Fruit fly (Drosophila melanogaster) whole organism, pupa: ENCODE data around the gene 14-3-3epsilon.

ENCODE experiments used
- CG10348 ChIP-seq: fragments of 200-800 bp; sonication (Bioruptor generic); IDR thresholded peaks from 2 replicates; pipeline ENCODE4 v1.3.6; 2022; ENCODE audit warnings: missing biosample characterization, missing genetic modification characterization
- CG12605 ChIP-seq: fragments of 200-800 bp; sonication (Bioruptor generic); IDR thresholded peaks from 2 replicates; pipeline ENCODE4 v1.3.6; 2022; ENCODE audit warnings: missing biosample characterization, missing genetic modification characterization
- CG13204 ChIP-seq: fragments of 200-800 bp; sonication (Bioruptor generic); optimal IDR thresholded peaks from 2 replicates; lab custom pipeline; 2018; ENCODE audit warnings: missing biosample characterization, mild to moderate bottlenecking, missing genetic modification characterization, moderate library complexity
- CG14655 ChIP-seq: fragments of 200-800 bp; sonication (Bioruptor generic); optimal IDR thresholded peaks from 3 replicates; lab custom pipeline; 2017; ENCODE audit warnings: mild to moderate bottlenecking, missing biosample characterization, missing genetic modification reagents, missing genetic modification characterization
- CG15710 ChIP-seq: fragments of 200-800 bp; sonication (Bioruptor generic); optimal IDR thresholded peaks from 2 replicates; lab custom pipeline; 2018; ENCODE audit warnings: missing biosample characterization, mild to moderate bottlenecking, missing genetic modification characterization, moderate library complexity
- CG17806 ChIP-seq: fragments of 200-800 bp; sonication (Bioruptor generic); optimal IDR thresholded peaks from 2 replicates; lab custom pipeline; 2018; ENCODE audit warnings: missing biosample characterization, mild to moderate bottlenecking, missing genetic modification characterization, moderate library complexity
- CG32121 ChIP-seq: fragments of 200-800 bp; sonication (Bioruptor generic); IDR thresholded peaks from 2 replicates; pipeline ENCODE4 v1.3.6; 2022; ENCODE audit warnings: missing biosample characterization, missing genetic modification characterization
- CG34367 ChIP-seq: fragments of 200-800 bp; sonication (Bioruptor generic); optimal IDR thresholded peaks from 2 replicates; lab custom pipeline; 2018; ENCODE audit warnings: missing biosample characterization, mild to moderate bottlenecking, missing genetic modification characterization
- CG4496 ChIP-seq: fragments of 200-800 bp; sonication (Bioruptor generic); IDR thresholded peaks from 3 replicates; pipeline ENCODE4 v1.3.6; 2022; ENCODE audit warnings: missing biosample characterization, missing genetic modification characterization
- CG8159 ChIP-seq: fragments of 200-800 bp; sonication (Bioruptor generic); optimal IDR thresholded peaks from 3 replicates; lab custom pipeline; 2018; ENCODE audit warnings: missing biosample characterization, mild to moderate bottlenecking, missing genetic modification characterization, moderate library complexity
- CG8301 ChIP-seq: fragments of 200-800 bp; sonication (Bioruptor generic); optimal IDR thresholded peaks from 2 replicates; lab custom pipeline; 2018; ENCODE audit warnings: missing biosample characterization, mild to moderate bottlenecking, missing genetic modification characterization
- CG9948 ChIP-seq: fragments of 200-800 bp; sonication (Bioruptor generic); optimal IDR thresholded peaks from 2 replicates; lab custom pipeline; 2018; ENCODE audit warnings: missing biosample characterization, mild to moderate bottlenecking, missing genetic modification characterization, moderate library complexity
- D1 ChIP-seq: fragments of 200-800 bp; sonication (Bioruptor generic); optimal IDR thresholded peaks from 2 replicates; lab custom pipeline; 2018; ENCODE audit warnings: missing biosample characterization, mild to moderate bottlenecking, missing genetic modification characterization, moderate library complexity
- EcR ChIP-seq: fragments of 200-800 bp; sonication (Bioruptor generic); optimal IDR thresholded peaks from 3 replicates; lab custom pipeline; 2019; ENCODE audit warnings: missing biosample characterization, missing genetic modification characterization, mild to moderate bottlenecking, moderate library complexity, missing genetic modification reagents
- Ets98B ChIP-seq: fragments of 200-800 bp; sonication (Bioruptor generic); IDR thresholded peaks from 2 replicates; pipeline ENCODE4 v1.3.6; 2022; ENCODE audit warnings: missing biosample characterization, missing genetic modification characterization
- Pif1A ChIP-seq: fragments of 200-800 bp; sonication (Bioruptor generic); optimal IDR thresholded peaks from 3 replicates; lab custom pipeline; 2016; ENCODE audit warnings: missing biosample characterization, missing genetic modification characterization
- Pif1B ChIP-seq: fragments of 200-800 bp; sonication (Bioruptor generic); optimal IDR thresholded peaks from 3 replicates; lab custom pipeline; 2016; ENCODE audit warnings: missing biosample characterization, missing genetic modification characterization
- Snoo ChIP-seq: fragments of 200-800 bp; sonication (Bioruptor generic); optimal IDR thresholded peaks from 3 replicates; lab custom pipeline; 2017; ENCODE audit warnings: missing biosample characterization, mild to moderate bottlenecking, missing genetic modification characterization, inconsistent platforms
- fd96Ca ChIP-seq: fragments of 200-800 bp; sonication (Bioruptor generic); IDR thresholded peaks from 3 replicates; pipeline ENCODE4 v1.3.6; 2022; ENCODE audit warnings: missing biosample characterization, missing genetic modification characterization
- gl ChIP-seq: fragments of 200-800 bp; sonication (Bioruptor generic); optimal IDR thresholded peaks from 2 replicates; lab custom pipeline; 2018; ENCODE audit warnings: missing biosample characterization, mild to moderate bottlenecking, missing genetic modification characterization
- rn ChIP-seq: fragments of 200-800 bp; sonication (Bioruptor generic); IDR thresholded peaks from 2 replicates; pipeline ENCODE4 v1.3.6; 2022; ENCODE audit warnings: missing biosample characterization, missing genetic modification characterization

The 14-3-3epsilon gene

dm6 chr3R:18220211-18220749, 22.1 kb upstream of the 14-3-3epsilon start, which contains the start of the genes CG7988 and CG7183:
CG7988 (plus strand) TSS chr3R:18220526.
CG7183 (minus strand) TSS chr3R:18220699.
- TF ChIP-seq CG12605 (GFP tag; lab: Robert Waterston, UW) (peak; percentile 98), CG15710 (peak; percentile 99), CG17806 (tag; lab: Kevin White, UChicago) (peak; percentile 98), CG32121 (GFP tag; lab: Robert Waterston, UW) (peak; percentile 98), Pif1B (GFP tag; lab: Kevin White, UChicago) (peak; percentile 90), CG8301 (tag; lab: Kevin White, UChicago) (peak; percentile 97), CG8159 (tag; lab: Kevin White, UChicago) (peak; percentile 99), D1 (no peak), CG34367 (tag; lab: Kevin White, UChicago) (peak; percentile 98), Snoo (tag; lab: Kevin White, UChicago) (peak; percentile 98), gl (tag; lab: Kevin White, UChicago) (peak; percentile 91), Ets98B (GFP tag; lab: Robert Waterston, UW) (peak; percentile 96), rn (GFP tag; lab: Robert Waterston, UW) (peak; percentile 98), CG4496 (GFP tag; lab: Robert Waterston, UW) (peak; percentile 98), CG13204 (GFP tag; lab: Kevin White, UChicago) (no peak), CG9948 (tag; lab: Kevin White, UChicago) (peak; percentile 99), EcR (GFP tag; lab: Kevin White, UChicago) (no peak), Pif1A (GFP tag; lab: Kevin White, UChicago) (peak; percentile 94), CG10348 (GFP tag; lab: Robert Waterston, UW) (peak; percentile 93), CG14655 (GFP tag; lab: Kevin White, UChicago) (peak; percentile 96), fd96Ca (GFP tag; lab: Robert Waterston, UW) (no peak)
- TF ChIP-seq, all 21 proteins: peak for 17

- TF ChIP-seq gl (tag; lab: Kevin White, UChicago) (no peak), Snoo (tag; lab: Kevin White, UChicago) (peak; percentile 33), CG9948 (tag; lab: Kevin White, UChicago) (peak; percentile 5), CG32121 (GFP tag; lab: Robert Waterston, UW) (0 out of 2 replicates have a peak, but pooled peaks have one; percentile 35), CG13204 (GFP tag; lab: Kevin White, UChicago) (no peak), CG34367 (tag; lab: Kevin White, UChicago) (no peak), fd96Ca (GFP tag; lab: Robert Waterston, UW) (peak; percentile 61; the same call in 2 of the 3 replicates), CG8159 (tag; lab: Kevin White, UChicago) (peak; percentile 42), EcR (GFP tag; lab: Kevin White, UChicago) (peak; percentile 86), CG17806 (tag; lab: Kevin White, UChicago) (peak; percentile 37), rn (GFP tag; lab: Robert Waterston, UW) (no peak), CG12605 (GFP tag; lab: Robert Waterston, UW) (peak; percentile 25; the same call in 1 of the 2 replicates), Ets98B (GFP tag; lab: Robert Waterston, UW) (peak; percentile 32; the same call in 1 of the 2 replicates), CG15710 (peak; percentile 49)
These were observed 18.9 kb upstream of the 14-3-3epsilon start, which contains the start of the genes mTerf5 and Non3 for dm6 chr3R:18223434-18223833. mTerf5 (minus strand) TSS chr3R:18223682. Non3 (plus strand) TSS chr3R:18223722.

dm6 chr3R:18226043-18226808, 16.1 kb upstream of the 14-3-3epsilon start, which contains the start of the genes CG7168 and Mdh2:
CG7168 (minus strand) TSS chr3R:18226082.
Mdh2 (plus strand) TSS chr3R:18226396.
- TF ChIP-seq CG17806 (tag; lab: Kevin White, UChicago) (no peak), CG8159 (tag; lab: Kevin White, UChicago) (no peak), EcR (GFP tag; lab: Kevin White, UChicago) (peak; percentile 6), CG34367 (tag; lab: Kevin White, UChicago) (no peak), Pif1B (GFP tag; lab: Kevin White, UChicago) (no peak), CG15710 (no peak), CG13204 (GFP tag; lab: Kevin White, UChicago) (no peak), CG12605 (GFP tag; lab: Robert Waterston, UW) (no peak)

dm6 chr3R:18226809-18227157, 15.5 kb upstream of the 14-3-3epsilon start:
- TF ChIP-seq CG10348 (GFP tag; lab: Robert Waterston, UW) (no peak), EcR (GFP tag; lab: Kevin White, UChicago) (peak; percentile 73), CG4496 (GFP tag; lab: Robert Waterston, UW) (peak; percentile 24; the same call in 2 of the 3 replicates), CG32121 (GFP tag; lab: Robert Waterston, UW) (0 out of 2 replicates have a peak, but pooled peaks have one; percentile 25), Ets98B (GFP tag; lab: Robert Waterston, UW) (no peak), rn (GFP tag; lab: Robert Waterston, UW) (no peak), CG15710 (no peak)

dm6 chr3R:18227385-18227784, 14.9 kb upstream of the 14-3-3epsilon start:
- TF ChIP-seq CG4496 (GFP tag; lab: Robert Waterston, UW) (no peak), CG14655 (GFP tag; lab: Kevin White, UChicago) (no peak), CG8159 (tag; lab: Kevin White, UChicago) (no peak), gl (tag; lab: Kevin White, UChicago) (no peak), fd96Ca (GFP tag; lab: Robert Waterston, UW) (no peak), CG12605 (GFP tag; lab: Robert Waterston, UW) (no peak), CG9948 (tag; lab: Kevin White, UChicago) (no peak), EcR (GFP tag; lab: Kevin White, UChicago) (no peak), Ets98B (GFP tag; lab: Robert Waterston, UW) (no peak)
